Fruit fly (Drosophila melanogaster) S2 (cell line): ENCODE measurements around the gene CAH8.

Source experiments
- CG8478 ChIP-seq: fragments of >200 bp; optimal IDR thresholded peaks from 2 replicates; lab custom pipeline; 2018
- CTCF ChIP-seq, 2 experiments: fragments of >200 bp; optimal IDR thresholded peaks; 2 replicates each; lab custom pipeline; 2018

Gene CAH8

DNA sequence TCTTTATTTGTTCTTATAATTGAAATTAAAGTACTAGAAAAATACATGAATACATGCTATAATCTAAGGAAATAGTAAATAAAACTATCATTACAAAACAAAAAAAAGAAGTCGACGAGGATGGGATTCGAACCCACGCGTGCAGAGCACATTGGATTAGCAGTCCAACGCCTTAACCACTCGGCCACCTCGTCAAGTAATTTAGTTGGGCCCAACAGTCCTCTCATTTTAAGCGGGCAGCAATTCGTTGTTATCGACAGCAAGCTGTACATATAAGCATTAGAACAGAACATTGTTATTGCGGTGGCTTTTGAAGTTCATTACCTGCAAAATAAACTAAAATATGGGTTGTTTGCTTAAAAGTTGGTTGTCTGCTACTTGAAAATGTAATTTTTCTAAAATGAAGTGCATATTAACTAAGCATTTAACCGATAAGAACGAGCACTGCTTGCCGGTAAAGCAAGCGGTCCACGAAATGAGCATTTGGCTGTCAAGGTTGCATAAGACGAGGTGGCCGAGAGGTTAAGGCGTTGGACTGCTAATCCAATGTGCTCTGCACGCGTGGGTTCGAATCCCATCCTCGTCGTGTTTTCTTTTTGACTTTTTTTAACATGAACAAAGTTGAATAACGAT, 7.7 kb upstream of the CAH8 start:
- no peak for TF ChIP-seq CTCF (optimal IDR thresholded peaks at IDR 0.05; lab: Kevin White, UChicago)
- TF ChIP-seq CG8478: no peak

DNA sequence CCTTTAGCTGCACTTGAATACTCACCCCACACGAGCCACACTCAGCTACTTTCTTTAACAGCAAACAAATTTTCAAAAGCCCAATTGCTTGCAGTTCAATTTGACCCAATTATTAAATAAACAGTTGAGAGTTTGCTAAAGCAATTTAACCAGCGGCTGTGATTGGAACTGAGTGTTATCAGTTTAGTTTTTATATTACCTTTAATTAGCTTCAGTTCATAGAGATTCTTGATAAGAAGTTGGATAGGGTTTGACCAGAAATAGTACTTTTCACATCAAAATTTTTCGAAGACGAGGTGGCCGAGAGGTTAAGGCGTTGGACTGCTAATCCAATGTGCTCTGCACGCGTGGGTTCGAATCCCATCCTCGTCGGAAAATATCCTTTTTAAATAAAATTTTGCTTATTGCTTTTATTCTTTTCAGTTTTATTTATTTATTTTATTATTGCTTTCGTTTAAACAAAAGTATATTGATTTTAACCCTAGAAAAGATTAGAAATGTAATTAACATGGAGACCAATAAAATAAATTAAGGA, 6.8 kb upstream of the CAH8 start:
- TF ChIP-seq CTCF (optimal IDR thresholded peaks at IDR 0.05; lab: Kevin White, UChicago): no peak
- TF ChIP-seq CG8478: no peak

DNA sequence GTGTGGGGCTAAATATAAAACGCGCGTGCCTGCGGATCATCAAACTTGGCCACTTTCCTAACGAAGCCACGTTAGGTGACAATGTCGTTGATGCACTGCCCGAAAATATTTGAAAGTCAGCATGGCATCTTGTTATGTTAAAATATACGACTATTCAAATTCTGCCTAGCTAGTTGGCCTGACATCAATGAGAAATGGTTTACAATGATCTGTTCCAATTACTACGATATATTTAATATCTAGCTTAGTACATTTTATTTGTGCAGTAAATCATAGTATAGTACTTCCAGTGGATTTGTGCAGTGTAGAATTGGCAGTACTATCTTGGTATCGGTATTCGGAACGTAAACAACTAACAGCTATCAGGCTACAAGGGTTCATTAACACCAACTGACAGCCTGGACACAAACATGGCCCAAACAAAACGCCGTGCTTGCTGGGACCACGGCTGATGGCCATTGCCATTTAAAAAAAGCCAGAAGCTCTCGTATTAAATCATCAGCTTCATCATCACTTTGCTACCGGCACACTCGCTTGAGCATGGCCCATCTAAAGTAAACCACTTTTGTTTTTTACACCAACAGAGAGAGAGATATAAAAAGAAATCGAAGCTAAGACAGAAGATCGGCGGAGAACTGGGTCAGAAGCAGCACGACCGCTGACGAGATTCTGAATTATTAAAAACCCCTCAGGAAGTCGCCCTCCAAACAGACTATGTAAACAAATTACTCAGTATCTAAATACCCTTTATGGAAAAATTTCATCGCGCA, 6.1 kb upstream of the CAH8 start:
- no peak for TF ChIP-seq CTCF (optimal IDR thresholded peaks at IDR 0.05; lab: Kevin White, UChicago)
- TF ChIP-seq CG8478: no peak

DNA sequence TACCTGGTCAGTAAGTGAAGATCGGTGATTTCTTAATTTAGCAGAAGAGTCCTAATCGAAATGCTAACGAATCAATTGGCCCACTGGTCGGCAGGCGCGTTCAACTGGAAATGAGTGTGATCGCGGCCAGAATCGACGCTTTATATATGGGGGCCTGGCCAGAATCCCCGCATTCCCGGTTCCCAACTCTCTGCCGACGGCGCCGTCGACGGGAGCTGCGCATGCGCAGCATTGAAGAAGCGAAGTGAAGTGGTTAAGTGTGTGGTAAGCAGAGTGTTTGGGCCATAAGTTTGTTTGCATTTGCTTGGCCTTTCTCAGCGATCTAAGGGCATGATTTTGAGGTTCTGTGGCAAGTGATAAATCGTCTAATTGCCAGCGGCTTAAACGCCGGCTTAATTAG, 4.5 kb upstream of the CAH8 start, which contains the start of gene CG13857:
Gene CG13857 (minus strand): TSS at position 101 of the 400 bp plus-strand sequence.
- TF ChIP-seq CTCF (optimal IDR thresholded peaks at IDR 0.05; lab: Kevin White, UChicago) (no peak), CG8478 (no peak)

DNA sequence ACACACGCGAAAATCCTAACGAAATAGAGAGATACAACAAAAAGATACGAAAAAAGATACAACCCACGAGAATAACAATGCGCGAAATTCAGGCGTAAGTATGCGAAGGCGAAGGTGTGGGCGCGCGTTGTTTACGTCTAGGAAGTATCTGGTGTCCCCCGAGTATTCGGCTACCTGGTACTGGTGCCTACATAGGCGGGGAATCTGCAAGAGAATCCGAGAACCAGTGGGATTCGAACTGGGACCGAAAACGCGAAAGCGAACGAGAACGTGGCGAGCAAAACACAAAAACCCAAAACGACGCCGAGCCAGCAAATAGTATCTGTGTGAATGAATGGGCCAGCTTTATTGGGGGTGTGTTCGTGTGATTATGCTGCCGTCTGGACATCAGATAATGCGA, 595 bp upstream of the CAH8 start:
- TF ChIP-seq CG8478: no peak
- TF ChIP-seq CTCF (optimal IDR thresholded peaks at IDR 0.05; lab: Kevin White, UChicago): no peak

- TF ChIP-seq CTCF (optimal IDR thresholded peaks at IDR 0.05; lab: Kevin White, UChicago): no peak
- no peak for TF ChIP-seq CG8478
Observed at dm6 chr3R:22381735-22382134, 7.8 kb downstream of the CAH8 start, which contains the start of gene Gpdh3. Gene Gpdh3 (plus strand): TSS chr3R:22382035.

- no peak for TF ChIP-seq CG8478
- TF ChIP-seq CTCF (optimal IDR thresholded peaks at IDR 0.05; lab: Kevin White, UChicago): no peak
Observed at dm6 chr3R:22381077-22381476, 8.4 kb downstream of the CAH8 start, which contains the start of gene CG43342. Gene CG43342 (plus strand): TSS chr3R:22381340.

dm6 chr3R:22379942-22380341, 9.6 kb downstream of the CAH8 start, which contains the start of gene CG34149:
Gene CG34149 (plus strand): TSS chr3R:22380128.
- TF ChIP-seq CG8478 (no peak), CTCF (optimal IDR thresholded peaks at IDR 0.05; lab: Kevin White, UChicago) (no peak)

DNA sequence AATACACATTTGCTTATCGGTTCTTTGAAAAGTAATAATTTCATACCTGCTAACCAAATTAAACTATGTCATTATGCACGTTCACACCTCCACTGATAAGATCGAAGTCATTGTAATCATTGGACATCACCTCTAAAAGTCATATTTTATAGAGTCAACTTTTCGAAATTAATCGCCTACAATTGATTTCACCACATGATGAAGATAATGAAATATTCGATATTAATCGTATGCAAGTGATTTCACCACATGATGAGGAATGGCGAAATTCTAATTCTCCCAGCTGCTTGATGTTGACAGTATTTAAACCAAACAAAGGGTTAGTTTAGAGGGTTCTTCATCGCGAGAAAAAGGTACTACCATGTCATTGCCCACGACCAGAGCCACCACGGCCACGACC, 13.8 kb downstream of the CAH8 start, which contains the start of gene CG18596:
Gene CG18596 (plus strand): TSS at position 250 of the 400 bp plus-strand sequence.
- TF ChIP-seq CTCF (optimal IDR thresholded peaks at IDR 0.05; lab: Kevin White, UChicago) (no peak), CG8478 (no peak)

DNA sequence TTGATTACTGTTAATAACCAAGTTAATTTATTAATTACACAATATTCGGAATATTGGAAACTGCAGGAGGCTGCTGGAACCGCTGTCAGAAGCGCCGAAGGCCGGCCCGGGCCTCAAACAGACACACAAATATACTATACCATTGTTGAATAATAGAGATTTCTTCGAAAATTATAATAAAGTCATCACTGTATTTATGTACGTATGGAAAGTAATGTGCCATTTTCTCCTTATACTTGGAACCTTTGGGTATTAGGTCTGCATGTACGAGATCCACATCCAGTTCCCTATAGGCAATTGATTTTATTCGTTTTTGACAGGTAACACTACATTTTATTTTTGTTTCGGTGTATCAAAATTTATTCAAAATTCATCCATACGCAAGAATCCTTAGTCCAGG, 17.0 kb downstream of the CAH8 start, which contains the start of gene CG7069:
Gene CG7069 (plus strand): TSS at position 301 of the 400 bp plus-strand sequence.
- no peak for TF ChIP-seq CTCF (optimal IDR thresholded peaks at IDR 0.05; lab: Kevin White, UChicago)
- TF ChIP-seq CG8478: no peak

dm6 chr3R:22368777-22369214, 20.7 kb downstream of the CAH8 start:
- TF ChIP-seq CG8478 (no peak), CTCF (optimal IDR thresholded peaks at IDR 0.05; lab: Kevin White, UChicago) (no peak)

DNA sequence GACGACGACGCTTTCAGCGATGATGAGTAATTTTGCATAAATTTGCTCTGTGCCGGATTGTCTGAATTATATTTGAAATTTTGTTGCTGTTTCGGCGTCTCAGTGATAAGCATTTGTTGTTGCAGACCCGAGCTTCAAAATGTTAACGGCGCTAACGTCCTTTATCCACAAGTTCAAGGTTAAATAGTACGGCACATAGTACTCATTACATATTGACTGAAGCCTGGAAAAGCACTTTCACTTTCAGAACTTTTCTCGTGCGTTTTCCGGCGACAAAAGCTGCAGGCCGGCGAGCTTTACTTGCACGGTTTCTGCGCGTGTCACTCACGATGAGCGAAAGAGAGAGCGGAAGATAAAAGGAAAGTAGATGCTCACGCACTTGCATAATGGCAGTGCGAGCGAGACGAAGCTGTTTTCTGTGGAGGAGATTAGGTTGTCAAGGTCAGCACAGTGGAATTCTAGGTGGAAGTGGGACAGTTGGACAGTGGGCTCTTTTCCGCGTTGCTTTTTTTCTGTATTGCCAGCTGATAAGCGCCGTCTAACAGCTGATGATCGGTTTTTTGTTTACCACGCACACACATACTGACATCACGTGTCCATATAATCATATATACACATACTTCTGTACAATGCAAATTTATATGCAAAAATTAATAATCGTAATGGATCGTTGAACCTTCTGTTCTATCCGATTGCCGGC, 21.3 kb downstream of the CAH8 start:
- TF ChIP-seq CG8478: no peak
- TF ChIP-seq CTCF (optimal IDR thresholded peaks at IDR 0.05; lab: Kevin White, UChicago): no peak

- TF ChIP-seq CG8478: no peak
- TF ChIP-seq CTCF (optimal IDR thresholded peaks at IDR 0.05; lab: Kevin White, UChicago): no peak
Observed at dm6 chr3R:22367126-22368076, 22.1 kb downstream of the CAH8 start, which contains the start of the genes Polr3F and PyK. Gene Polr3F (minus strand): TSS chr3R:22367373. Gene PyK (plus strand): TSS chr3R:22367536.

DNA sequence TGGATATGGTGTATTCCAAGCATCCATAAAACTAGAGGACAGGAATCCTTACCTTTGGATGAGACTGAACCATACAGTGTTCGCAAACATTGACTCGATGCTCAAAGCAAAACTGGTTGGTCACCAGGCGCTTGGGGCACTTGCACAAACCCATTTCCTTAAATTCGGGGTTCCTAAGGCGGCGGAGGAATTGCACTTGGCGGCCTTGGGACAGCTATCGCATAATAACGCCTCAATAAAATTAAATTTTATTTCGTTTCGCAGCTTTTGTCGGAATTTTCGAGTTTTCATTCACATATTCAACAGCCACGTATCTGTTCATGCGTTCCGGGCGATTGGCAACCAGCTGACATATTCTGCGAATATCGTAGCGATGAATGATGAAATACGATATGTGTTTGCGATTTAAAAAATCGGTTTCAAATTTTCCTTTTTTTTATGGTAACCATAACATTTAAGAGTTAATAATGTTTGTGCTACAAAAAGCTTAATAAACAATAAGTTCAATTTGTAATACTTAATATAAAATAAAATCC, 23.8 kb downstream of the CAH8 start, which contains the start of gene CG5382:
Gene CG5382 (minus strand): TSS at position 324 of the 536 bp plus-strand sequence.
- TF ChIP-seq CTCF (optimal IDR thresholded peaks at IDR 0.05; lab: Kevin White, UChicago): no peak
- no peak for TF ChIP-seq CG8478
